Worm (Caenorhabditis elegans) whole organism, L1 larva: ENCODE data around the gene srh-291.

Experiments used
- C04F5.9 ChIP-seq: sonication (generic microtip); optimal IDR thresholded peaks from 2 replicates; lab custom pipeline; 2016; ENCODE audit warnings: missing genetic modification characterization, missing compliant biosample characterization
- C34B4.2 ChIP-seq: sonication (generic microtip); optimal IDR thresholded peaks from 2 replicates; lab custom pipeline; 2017; ENCODE audit warnings: mild to moderate bottlenecking, missing genetic modification characterization, missing compliant biosample characterization
- alr-1 ChIP-seq: fragments of 200-800 bp; sonication (Bioruptor generic); optimal IDR thresholded peaks from 2 replicates; lab custom pipeline; 2018; ENCODE audit warnings: borderline replicate concordance, mild to moderate bottlenecking, missing genetic modification characterization, missing compliant biosample characterization
- aly-2 ChIP-seq: fragments of 150-350 bp; optimal IDR thresholded peaks from 2 replicates; lab custom pipeline; 2014; ENCODE audit warnings: missing biosample characterization, missing genetic modification characterization
- ama-1 ChIP-seq: fragments of 150-350 bp; optimal IDR thresholded peaks from 2 replicates; lab custom pipeline; 2014
- ceh-63 ChIP-seq: fragments of 200-800 bp; sonication (Bioruptor generic); optimal IDR thresholded peaks from 2 replicates; lab custom pipeline; 2018; ENCODE audit warnings: mild to moderate bottlenecking, missing genetic modification characterization, missing compliant biosample characterization
- ceh-88 ChIP-seq: fragments of 200-800 bp; sonication (Bioruptor generic); IDR thresholded peaks from 2 replicates; pipeline ENCODE4 v1.3.6; 2022; ENCODE audit warnings: missing genetic modification characterization, missing compliant biosample characterization
- ceh-90 ChIP-seq: sonication (generic microtip); optimal IDR thresholded peaks from 2 replicates; lab custom pipeline; 2016; ENCODE audit warnings: missing genetic modification characterization, missing compliant biosample characterization
- ces-1 ChIP-seq: fragments of 150-350 bp; optimal IDR thresholded peaks from 2 replicates; lab custom pipeline; 2014; ENCODE audit warnings: missing biosample characterization, missing genetic modification reagents, missing genetic modification characterization
- dpl-1 ChIP-seq, 3 experiments: fragments of 150-350 bp in 2 of 3; sonication (generic microtip) in 1 of 3; optimal IDR thresholded peaks; 2 replicates each; lab custom pipeline; 2014 to 2017; ENCODE audit warnings: missing biosample characterization in 3 of 3, missing genetic modification characterization in 3 of 3, missing genetic modification reagents in 3 of 3
- dsc-1 ChIP-seq: sonication (generic microtip); optimal IDR thresholded peaks from 2 replicates; lab custom pipeline; 2016; ENCODE audit warnings: mild to moderate bottlenecking, missing genetic modification characterization, missing compliant biosample characterization
- efl-1 ChIP-seq, 4 experiments: fragments of 150-350 bp; optimal IDR thresholded peaks in 3 of 4; peaks in 1 of 4; 1 replicate in 1 of 4; 2 replicates in 3 of 4; lab custom pipeline; 2014; ENCODE audit warnings: missing biosample characterization in 2 of 4, missing genetic modification characterization in 2 of 4, missing genetic modification reagents in 2 of 4
- efl-3 ChIP-seq: fragments of 200-800 bp; sonication (Bioruptor generic); optimal IDR thresholded peaks from 2 replicates; lab custom pipeline; 2018; ENCODE audit warnings: mild to moderate bottlenecking, missing genetic modification characterization, missing compliant biosample characterization
- egl-13 ChIP-seq: sonication (generic microtip); optimal IDR thresholded peaks from 2 replicates; lab custom pipeline; 2016; ENCODE audit warnings: missing genotype, missing genetic modification reagents, missing genetic modification characterization, missing compliant biosample characterization
- ets-5 ChIP-seq: fragments of 200-800 bp; sonication (Bioruptor generic); IDR thresholded peaks from 2 replicates; pipeline ENCODE4 v1.3.6; 2022; ENCODE audit warnings: missing genetic modification characterization, missing compliant biosample characterization
- fkh-10 ChIP-seq: sonication (generic microtip); optimal IDR thresholded peaks from 2 replicates; lab custom pipeline; 2017; ENCODE audit warnings: missing biosample characterization, missing genetic modification reagents, missing genetic modification characterization
- hlh-4 ChIP-seq: sonication (generic microtip); optimal IDR thresholded peaks from 2 replicates; lab custom pipeline; 2016; ENCODE audit warnings: mild to moderate bottlenecking, missing genetic modification characterization, missing compliant biosample characterization
- hpl-2 ChIP-seq: fragments of 150-350 bp; optimal IDR thresholded peaks from 2 replicates; lab custom pipeline; 2014; ENCODE audit warnings: missing biosample characterization, missing genetic modification reagents, missing genetic modification characterization
- irx-1 ChIP-seq: sonication (generic microtip); optimal IDR thresholded peaks from 2 replicates; lab custom pipeline; 2016; ENCODE audit warnings: missing genetic modification characterization, missing compliant biosample characterization
- jun-1 ChIP-seq: fragments of 150-350 bp; optimal IDR thresholded peaks from 2 replicates; lab custom pipeline; 2014; ENCODE audit warnings: missing biosample characterization, missing genetic modification reagents, missing genetic modification characterization
- lin-14 ChIP-seq: fragments of 200-800 bp; sonication (Bioruptor generic); optimal IDR thresholded peaks from 2 replicates; lab custom pipeline; 2018; ENCODE audit warnings: mild to moderate bottlenecking, missing genetic modification characterization, moderate library complexity, missing compliant biosample characterization
- lir-3 ChIP-seq: sonication (generic microtip); optimal IDR thresholded peaks from 2 replicates; lab custom pipeline; 2016; ENCODE audit warnings: mild to moderate bottlenecking, missing genetic modification characterization, moderate library complexity, missing compliant biosample characterization; ENCODE audit not compliant: poor library complexity
- mab-9 ChIP-seq: fragments of 200-800 bp; sonication (Bioruptor generic); IDR thresholded peaks from 2 replicates; pipeline ENCODE4 v1.3.6; 2022; ENCODE audit warnings: missing genetic modification reagents, missing genetic modification characterization, missing compliant biosample characterization
- mdl-1 ChIP-seq, 2 experiments: fragments of 150-350 bp; optimal IDR thresholded peaks; 2 replicates each; lab custom pipeline; 2014 to 2017; ENCODE audit warnings: missing biosample characterization in 2 of 2, missing genetic modification characterization in 2 of 2, inconsistent platforms in 1 of 2
- mep-1 ChIP-seq: fragments of 150-350 bp; optimal IDR thresholded peaks from 2 replicates; lab custom pipeline; 2014; ENCODE audit warnings: missing biosample characterization, missing genetic modification characterization
- nhr-12 ChIP-seq: sonication (generic microtip); optimal IDR thresholded peaks from 2 replicates; lab custom pipeline; 2017; ENCODE audit warnings: missing biosample characterization, missing genetic modification characterization
- nhr-19 ChIP-seq: fragments of 200-800 bp; sonication (Bioruptor generic); conservative IDR thresholded peaks from 2 replicates; pipeline ENCODE4 v1.3.6; 2022; ENCODE audit warnings: missing genetic modification characterization, missing compliant biosample characterization
- nhr-237 ChIP-seq: fragments of 150-350 bp; optimal IDR thresholded peaks from 2 replicates; lab custom pipeline; 2014; ENCODE audit warnings: missing biosample characterization, missing genetic modification characterization
- nhr-28 ChIP-seq: fragments of 150-350 bp; optimal IDR thresholded peaks from 2 replicates; lab custom pipeline; 2014; ENCODE audit warnings: missing biosample characterization, missing genetic modification characterization
- nhr-47 ChIP-seq: sonication (generic microtip); optimal IDR thresholded peaks from 2 replicates; lab custom pipeline; 2016; ENCODE audit warnings: mild to moderate bottlenecking, missing genetic modification characterization, moderate library complexity, missing compliant biosample characterization
- nhr-76 ChIP-seq: sonication (generic microtip); optimal IDR thresholded peaks from 2 replicates; lab custom pipeline; 2017; ENCODE audit warnings: missing biosample characterization, missing genetic modification characterization
- nhr-84 ChIP-seq: sonication (generic microtip); optimal IDR thresholded peaks from 2 replicates; lab custom pipeline; 2017; ENCODE audit warnings: missing biosample characterization, missing genetic modification characterization
- nhr-85 ChIP-seq: sonication (generic microtip); peaks from one replicate; lab custom pipeline; 2016; ENCODE audit warnings: missing genetic modification characterization, inconsistent platforms, missing compliant biosample characterization
- nhr-90 ChIP-seq: sonication (generic microtip); optimal IDR thresholded peaks from 2 replicates; lab custom pipeline; 2016; ENCODE audit warnings: mild to moderate bottlenecking, missing genetic modification characterization, missing compliant biosample characterization; ENCODE audit not compliant: poor library complexity
- pag-3 ChIP-seq: sonication (generic microtip); optimal IDR thresholded peaks from 2 replicates; lab custom pipeline; 2017; ENCODE audit warnings: missing genetic modification characterization, mild to moderate bottlenecking, missing compliant biosample characterization, antibody characterized with exemption, borderline replicate concordance; ENCODE audit not compliant: insufficient read depth
- pax-3 ChIP-seq: fragments of 200-800 bp; sonication (Bioruptor generic); optimal IDR thresholded peaks from 2 replicates; lab custom pipeline; 2018; ENCODE audit warnings: mild to moderate bottlenecking, missing genetic modification characterization, moderate library complexity, missing compliant biosample characterization
- skn-1 ChIP-seq: fragments of 150-350 bp; optimal IDR thresholded peaks from 2 replicates; lab custom pipeline; 2014; ENCODE audit warnings: missing biosample characterization, missing genetic modification characterization
- snpc-4 ChIP-seq: fragments of 150-350 bp; optimal IDR thresholded peaks from 2 replicates; lab custom pipeline; 2014; ENCODE audit warnings: missing biosample characterization, missing genetic modification characterization
- sox-4 ChIP-seq: sonication (generic microtip); optimal IDR thresholded peaks from 2 replicates; lab custom pipeline; 2016; ENCODE audit warnings: missing genetic modification characterization, missing compliant biosample characterization
- tbx-2 ChIP-seq: sonication (generic microtip); optimal IDR thresholded peaks from 2 replicates; lab custom pipeline; 2016; ENCODE audit warnings: missing genetic modification characterization, missing compliant biosample characterization
- unc-130 ChIP-seq: fragments of 150-350 bp; optimal IDR thresholded peaks from 2 replicates; lab custom pipeline; 2017; ENCODE audit warnings: missing biosample characterization, missing genetic modification characterization, inconsistent platforms
- unc-30 ChIP-seq: sonication (generic microtip); optimal IDR thresholded peaks from 2 replicates; lab custom pipeline; 2017; ENCODE audit warnings: missing biosample characterization, missing genetic modification characterization
- unc-62 ChIP-seq: fragments of 150-350 bp; optimal IDR thresholded peaks from 2 replicates; lab custom pipeline; 2014; ENCODE audit warnings: missing biosample characterization, missing genetic modification reagents, missing genetic modification characterization
- unc-86 ChIP-seq: sonication (generic microtip); optimal IDR thresholded peaks from 2 replicates; lab custom pipeline; 2016; ENCODE audit warnings: missing genetic modification characterization, missing compliant biosample characterization
- unc-98 ChIP-seq: fragments of 200-800 bp; sonication (Bioruptor generic); IDR thresholded peaks from 2 replicates; pipeline ENCODE4 v1.3.6; 2022; ENCODE audit warnings: missing genetic modification characterization, missing compliant biosample characterization
- vab-15 ChIP-seq: sonication (generic microtip); optimal IDR thresholded peaks from 2 replicates; lab custom pipeline; 2017; ENCODE audit warnings: missing genotype, mild to moderate bottlenecking, missing genetic modification characterization, missing compliant biosample characterization
- xbp-1 ChIP-seq: sonication (generic microtip); optimal IDR thresholded peaks from 2 replicates; lab custom pipeline; 2016; ENCODE audit warnings: missing genetic modification characterization, missing compliant biosample characterization
- zag-1 ChIP-seq: fragments of 150-350 bp; optimal IDR thresholded peaks from 2 replicates; lab custom pipeline; 2014; ENCODE audit warnings: missing biosample characterization, missing genetic modification characterization
- zip-4 ChIP-seq: fragments of 200-800 bp; sonication (Bioruptor generic); optimal IDR thresholded peaks from 2 replicates; lab custom pipeline; 2018; ENCODE audit warnings: mild to moderate bottlenecking, missing genetic modification characterization, moderate library complexity, missing compliant biosample characterization
- ztf-4 ChIP-seq: fragments of 150-350 bp; optimal IDR thresholded peaks from 2 replicates; lab custom pipeline; 2014; ENCODE audit warnings: missing biosample characterization, missing genetic modification characterization

srh-291 gene

ce11 chrV:17855889-17856288, 50.5 kb downstream of the srh-291 start, which contains the start of gene tcc-1:
tcc-1 (minus strand) TSS chrV:17855989.
- TF ChIP-seq pag-3 (no peak), nhr-19 (GFP tag; lab: Robert Waterston, UW) (no peak), fkh-10 (GFP tag; lab: Kevin White, UChicago) (no peak), jun-1 (no peak), tbx-2 (no peak), unc-62 (GFP tag; lab: Kevin White, UChicago) (no peak), ama-1 (lab: Kevin White, UChicago) (no peak), zip-4 (GFP tag; lab: Kevin White, UChicago) (no peak), unc-98 (no peak), egl-13 (no peak), vab-15 (tag; lab: Kevin White, UChicago) (no peak), efl-3 (GFP tag; lab: Kevin White, UChicago) (no peak), unc-30 (tag; lab: Kevin White, UChicago) (no peak), nhr-84 (no peak), lin-14 (GFP tag; lab: Kevin White, UChicago) (no peak), dpl-1 (GFP tag; optimal IDR thresholded peaks at IDR 0.05; lab: Kevin White, UChicago) (no peak), C34B4.2 (no peak), ceh-90 (no peak), hpl-2 (GFP tag; lab: Kevin White, UChicago) (no peak)

- TF ChIP-seq unc-86 (peak; percentile 89), nhr-19 (GFP tag; lab: Robert Waterston, UW) (peak; percentile 75), nhr-85 (peak; percentile 77), zag-1 (tag; lab: Kevin White, UChicago) (no peak), dsc-1 (tag; lab: Kevin White, UChicago) (peak; percentile 76), ceh-90 (no peak), nhr-12 (no peak), mep-1 (peak; percentile 84), snpc-4 (tag; lab: Kevin White, UChicago) (peak; percentile 60), C04F5.9 (tag; lab: Kevin White, UChicago) (no peak), nhr-28 (tag; lab: Kevin White, UChicago) (no peak), unc-62 (GFP tag; lab: Kevin White, UChicago) (no peak), irx-1 (tag; lab: Kevin White, UChicago) (peak; percentile 63), lir-3 (no peak), aly-2 (tag; lab: Kevin White, UChicago) (no peak), efl-1 (optimal IDR thresholded peaks at IDR 0.05; lab: Kevin White, UChicago) (peak; percentile 82 to 95), efl-1 (GFP tag; optimal IDR thresholded peaks at IDR 0.05 in 1 of 2; lab: Kevin White, UChicago) (peak; percentile 60 to 96), alr-1 (tag; lab: Kevin White, UChicago) (no peak), C34B4.2 (no peak), zip-4 (GFP tag; lab: Kevin White, UChicago) (peak; percentile 26), xbp-1 (tag; lab: Kevin White, UChicago) (peak; percentile 73), ets-5 (no peak), unc-130 (tag; lab: Kevin White, UChicago) (no peak), fkh-10 (GFP tag; lab: Kevin White, UChicago) (peak; percentile 47), dpl-1 (GFP tag; optimal IDR thresholded peaks at IDR 0.05; lab: Kevin White, UChicago) (peak; percentile 56 to 69 (median 66)), nhr-237 (tag; lab: Kevin White, UChicago) (peak; percentile 80), sox-4 (tag; lab: Kevin White, UChicago) (peak; percentile 19), ztf-4 (peak; percentile 86), hlh-4 (no peak), ceh-63 (no peak), ama-1 (lab: Kevin White, UChicago) (peak; percentile 41), skn-1 (tag; lab: Kevin White, UChicago) (no peak), nhr-76 (no peak), nhr-90 (peak; percentile 63), pax-3 (peak; percentile 59), unc-98 (no peak), mab-9 (GFP tag; lab: Robert Waterston, UW) (no peak), pag-3 (no peak), ces-1 (peak; percentile 62), mdl-1 (tag; optimal IDR thresholded peaks at IDR 0.05; lab: Kevin White, UChicago) (peak; percentile 43 to 68), ceh-88 (GFP tag; lab: Robert Waterston, UW) (0 out of 2 replicates have a peak, but pooled peaks have one; percentile 17), nhr-47 (tag; lab: Kevin White, UChicago) (peak; percentile 92)
Measured at ce11 chrV:17857901-17858300, 52.5 kb downstream of the srh-291 start.
